Worm (Caenorhabditis elegans) whole organism, L4 larva: ENCODE results near the gene C08B6.18.

ENCODE experiments used
- ZK546.5 ChIP-seq, 2 experiments: sonication (generic microtip); optimal IDR thresholded peaks; 2 replicates each; lab custom pipeline; 2017; ENCODE audit warnings: missing biosample characterization in 2 of 2, missing genetic modification characterization in 2 of 2
- aha-1 ChIP-seq: fragments of 150-350 bp; peaks from one replicate; lab custom pipeline; 2014; ENCODE audit warnings: missing biosample characterization, missing genetic modification characterization
- aly-2 ChIP-seq: sonication (generic microtip); optimal IDR thresholded peaks from 2 replicates; lab custom pipeline; 2018; ENCODE audit warnings: missing biosample characterization, missing genetic modification characterization
- ama-1 ChIP-seq: fragments of 150-350 bp; optimal IDR thresholded peaks from 2 replicates; lab custom pipeline; 2014; ENCODE audit warnings: inconsistent platforms, mixed read lengths
- arid-1 ChIP-seq: fragments of 200-800 bp; sonication (Bioruptor generic); conservative IDR thresholded peaks from 2 replicates; pipeline ENCODE4 v1.3.6; 2022; ENCODE audit warnings: missing genetic modification reagents, missing genetic modification characterization, missing compliant biosample characterization
- daf-16 ChIP-seq, 3 experiments: sonication (generic microtip); optimal IDR thresholded peaks; 2 replicates each; lab custom pipeline; 2016 to 2017; ENCODE audit warnings: missing genetic modification characterization in 3 of 3, missing genetic modification reagents in 3 of 3, mild to moderate bottlenecking in 2 of 3, missing compliant biosample characterization in 2 of 3, missing biosample characterization in 1 of 3, moderate library complexity in 1 of 3
- dmd-6 ChIP-seq: fragments of 200-800 bp; sonication (Bioruptor generic); IDR thresholded peaks from 2 replicates; pipeline ENCODE4 v1.3.6; 2022; ENCODE audit warnings: missing genetic modification reagents, missing genetic modification characterization, missing compliant biosample characterization
- dmd-8 ChIP-seq: fragments of 200-800 bp; sonication (Bioruptor generic); IDR thresholded peaks from 2 replicates; pipeline ENCODE4 v1.3.6; 2022; ENCODE audit warnings: missing genetic modification characterization, missing compliant biosample characterization
- dmd-9 ChIP-seq: fragments of 200-800 bp; sonication (Bioruptor generic); IDR thresholded peaks from 2 replicates; pipeline ENCODE4 v1.3.6; 2022; ENCODE audit warnings: missing genetic modification reagents, missing genetic modification characterization, missing compliant biosample characterization
- dve-1 ChIP-seq: sonication (generic microtip); optimal IDR thresholded peaks from 2 replicates; lab custom pipeline; 2017; ENCODE audit warnings: antibody characterized with exemption, mild to moderate bottlenecking, missing genetic modification characterization, missing compliant biosample characterization; ENCODE audit not compliant: insufficient read depth
- egl-27 ChIP-seq: sonication (generic microtip); optimal IDR thresholded peaks from 3 replicates; lab custom pipeline; 2017; ENCODE audit warnings: missing biosample characterization, missing genetic modification reagents, missing genetic modification characterization
- fos-1 ChIP-seq: fragments of 150-350 bp; optimal IDR thresholded peaks from 2 replicates; lab custom pipeline; 2014; ENCODE audit warnings: missing biosample characterization, missing genetic modification characterization
- hif-1 ChIP-seq, 2 experiments: sonication (generic microtip); optimal IDR thresholded peaks; 2 replicates each; lab custom pipeline; 2016 to 2017; ENCODE audit warnings: missing compliant biosample characterization in 2 of 2, missing genetic modification characterization in 2 of 2, missing genetic modification reagents in 2 of 2, missing genotype in 2 of 2, mild to moderate bottlenecking in 1 of 2
- hlh-11 ChIP-seq: fragments of 200-800 bp; sonication (Bioruptor generic); optimal IDR thresholded peaks from 2 replicates; lab custom pipeline; 2018; ENCODE audit warnings: mild to moderate bottlenecking, missing genetic modification characterization, missing compliant biosample characterization
- hmg-1.1 ChIP-seq: fragments of 200-800 bp; sonication (Bioruptor generic); IDR thresholded peaks from 2 replicates; pipeline ENCODE4 v1.3.6; 2022; ENCODE audit warnings: missing genetic modification reagents, missing genetic modification characterization, missing compliant biosample characterization
- lin-38 ChIP-seq: fragments of 200-800 bp; sonication (Bioruptor generic); IDR thresholded peaks from 2 replicates; pipeline ENCODE4 v1.3.6; 2022; ENCODE audit warnings: missing genetic modification reagents, missing genetic modification characterization, missing compliant biosample characterization
- lin-39 ChIP-seq: fragments of 150-350 bp; optimal IDR thresholded peaks from 2 replicates; lab custom pipeline; 2014; ENCODE audit warnings: missing biosample characterization, missing genetic modification reagents, missing genetic modification characterization
- lir-3 ChIP-seq: sonication (generic microtip); optimal IDR thresholded peaks from 2 replicates; lab custom pipeline; 2016; ENCODE audit warnings: mild to moderate bottlenecking, missing genetic modification characterization, missing compliant biosample characterization
- mep-1 ChIP-seq: fragments of 150-350 bp; sonication (generic microtip); optimal IDR thresholded peaks from 3 replicates; lab custom pipeline; 2014; ENCODE audit warnings: missing biosample characterization, missing genetic modification characterization
- nhr-11 ChIP-seq: fragments of 150-350 bp; optimal IDR thresholded peaks from 2 replicates; lab custom pipeline; 2014; ENCODE audit warnings: missing biosample characterization, missing genetic modification characterization
- nhr-48 ChIP-seq: sonication (generic microtip); optimal IDR thresholded peaks from 2 replicates; lab custom pipeline; 2016; ENCODE audit warnings: mild to moderate bottlenecking, missing genetic modification characterization, missing compliant biosample characterization
- set-16 ChIP-seq: fragments of 200-800 bp; sonication (Bioruptor generic); IDR thresholded peaks from 2 replicates; pipeline ENCODE4 v1.3.6; 2022; ENCODE audit warnings: missing genetic modification reagents, missing genetic modification characterization, missing compliant biosample characterization
- snpc-1.2 ChIP-seq: fragments of 200-800 bp; sonication (Bioruptor generic); IDR thresholded peaks from 2 replicates; pipeline ENCODE4 v1.3.6; 2022; ENCODE audit warnings: missing genetic modification reagents, missing genetic modification characterization, missing compliant biosample characterization
- unc-62 ChIP-seq, 3 experiments: fragments of 150-350 bp in 1 of 3; sonication (generic microtip); optimal IDR thresholded peaks in 2 of 3; peaks in 1 of 3; 1 replicate in 1 of 3; 2 replicates in 2 of 3; lab custom pipeline; 2014 to 2017; ENCODE audit warnings: missing biosample characterization in 3 of 3, missing genetic modification characterization in 3 of 3, missing genetic modification reagents in 3 of 3, missing genotype in 1 of 3
- vab-7 ChIP-seq: fragments of 200-800 bp; sonication (Bioruptor generic); IDR thresholded peaks from 2 replicates; pipeline ENCODE4 v1.3.6; 2022; ENCODE audit warnings: missing genetic modification reagents, missing genetic modification characterization, missing compliant biosample characterization
- zag-1 ChIP-seq: fragments of 150-350 bp; optimal IDR thresholded peaks from 2 replicates; lab custom pipeline; 2014; ENCODE audit warnings: missing biosample characterization, missing genetic modification characterization

Gene C08B6.18

DNA sequence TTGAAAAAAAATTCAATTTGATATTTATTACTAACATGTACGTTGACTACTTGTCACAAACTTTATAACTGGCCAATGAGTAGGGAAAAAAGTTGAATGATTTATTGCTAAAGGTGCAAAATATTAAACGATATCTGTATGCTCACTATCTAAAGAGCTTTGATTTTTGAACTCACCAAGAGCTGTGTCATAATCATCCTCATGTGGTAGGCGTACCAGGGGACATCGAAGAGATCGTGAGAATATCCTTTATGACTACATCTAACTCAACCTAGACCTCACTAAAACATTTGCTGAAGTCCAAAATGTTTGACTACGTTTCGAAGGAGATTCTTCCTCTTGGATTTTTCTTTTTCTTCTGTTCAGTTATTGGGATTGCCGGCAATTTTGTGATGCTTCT lies 18.4 kb upstream of the C08B6.18 start, which contains the start of gene srsx-28:
Gene srsx-28, plus strand, starts transcription at position 301 of the 400 bp plus-strand sequence.
- TF ChIP-seq unc-62 (GFP tag; optimal IDR thresholded peaks at IDR 0.05 in 1 of 2; lab: Kevin White, UChicago) = peak in 1 of 2 experiments; percentile 57
- no peak for TF ChIP-seq unc-62 (tag; optimal IDR thresholded peaks at IDR 0.05; lab: Kevin White, UChicago)
- no peak for TF ChIP-seq fos-1 (tag; lab: Kevin White, UChicago)
- no peak for TF ChIP-seq lin-39 (tag; lab: Kevin White, UChicago)
- TF ChIP-seq zag-1 (tag; lab: Kevin White, UChicago) = no peak

DNA sequence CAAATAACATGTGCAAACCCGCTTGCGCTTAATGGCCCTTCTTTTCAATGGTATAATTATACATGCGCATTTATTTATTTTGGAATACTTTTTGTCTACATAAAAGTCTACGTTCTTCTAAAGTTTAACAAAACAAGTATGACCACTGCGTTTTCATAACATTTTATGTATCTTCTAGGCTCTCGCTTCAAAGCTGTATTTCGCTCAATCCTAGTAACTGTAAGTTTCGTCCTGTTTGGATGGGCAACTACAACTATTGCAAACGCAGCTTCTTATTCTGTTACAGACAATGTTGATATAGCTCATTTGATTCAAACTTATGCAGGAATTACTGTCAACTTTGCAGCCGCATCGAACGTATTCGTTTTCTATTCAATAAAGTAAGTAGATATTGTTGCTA lies 15.8 kb upstream of the C08B6.18 start, which contains the start of gene srsx-27:
Gene srsx-27, plus strand, starts transcription at position 301 of the 400 bp plus-strand sequence.
- TF ChIP-seq lir-3 (tag; lab: Kevin White, UChicago) = no peak

DNA sequence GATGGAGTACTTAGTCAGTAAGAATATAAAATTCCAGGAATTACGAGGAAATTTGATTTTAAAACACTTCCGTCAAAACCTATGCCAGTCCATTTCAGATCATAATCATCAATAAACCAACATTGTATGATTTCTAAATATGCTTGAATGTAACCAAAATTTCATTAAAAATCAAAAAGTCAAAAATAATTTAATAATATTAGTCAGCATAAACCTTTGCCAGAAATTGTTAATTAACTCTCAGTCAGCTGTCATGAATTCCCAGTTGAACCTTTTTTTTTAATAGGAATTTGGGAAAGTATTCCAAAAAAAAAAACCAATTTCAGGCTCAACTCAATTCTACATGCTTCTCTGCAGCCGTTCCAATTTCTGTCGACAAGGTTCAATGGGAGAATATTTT lies 14.4 kb upstream of the C08B6.18 start, which contains the start of gene srsx-26:
Gene srsx-26, plus strand, starts transcription at position 301 of the 400 bp plus-strand sequence.
- no peak for TF ChIP-seq hmg-1.1 (GFP tag; lab: Robert Waterston, UW)
- TF ChIP-seq ZK546.5 (tag; optimal IDR thresholded peaks at IDR 0.05; lab: Kevin White, UChicago) = no peak

DNA sequence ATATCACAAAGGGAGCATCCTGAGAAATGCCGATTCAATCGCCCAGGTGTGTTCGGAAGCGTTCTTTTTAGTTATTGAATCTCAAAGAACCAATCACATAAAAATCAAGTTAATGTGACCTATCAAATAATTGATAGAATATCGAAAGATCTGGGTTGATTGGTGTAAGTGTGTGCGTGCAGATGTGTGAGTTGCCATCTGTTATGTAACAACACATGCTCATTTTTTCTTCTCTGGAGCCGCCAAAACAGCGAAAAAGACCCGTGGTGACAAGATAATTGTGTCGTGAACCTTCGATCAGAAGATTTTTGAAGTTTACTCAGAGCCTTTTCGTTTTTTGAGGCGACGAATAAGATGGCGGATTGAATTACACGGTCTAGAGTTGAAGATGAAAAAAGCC lies 12.9 kb upstream of the C08B6.18 start:
- TF ChIP-seq hif-1 (tag; optimal IDR thresholded peaks at IDR 0.05; lab: Kevin White, UChicago) (peak in 1 of 2 experiments; percentile 78), ama-1 (no peak), lin-39 (tag; lab: Kevin White, UChicago) (no peak), dmd-8 (no peak), mep-1 (tag; lab: Kevin White, UChicago) (no peak), nhr-48 (tag; lab: Kevin White, UChicago) (no peak), unc-62 (GFP tag; optimal IDR thresholded peaks at IDR 0.05 in 1 of 2; lab: Kevin White, UChicago) (peak in 1 of 2 experiments; percentile 19), unc-62 (tag; optimal IDR thresholded peaks at IDR 0.05; lab: Kevin White, UChicago) (no peak), daf-16 (GFP tag; optimal IDR thresholded peaks at IDR 0.05; lab: Kevin White, UChicago) (peak in 1 of 2 experiments; percentile 20), daf-16 (tag; optimal IDR thresholded peaks at IDR 0.05; lab: Kevin White, UChicago) (no peak), aha-1 (peak; percentile 82), aly-2 (no peak), nhr-11 (tag; lab: Kevin White, UChicago) (peak; percentile 35), dve-1 (tag; lab: Kevin White, UChicago) (no peak), hlh-11 (tag; lab: Kevin White, UChicago) (no peak)

DNA sequence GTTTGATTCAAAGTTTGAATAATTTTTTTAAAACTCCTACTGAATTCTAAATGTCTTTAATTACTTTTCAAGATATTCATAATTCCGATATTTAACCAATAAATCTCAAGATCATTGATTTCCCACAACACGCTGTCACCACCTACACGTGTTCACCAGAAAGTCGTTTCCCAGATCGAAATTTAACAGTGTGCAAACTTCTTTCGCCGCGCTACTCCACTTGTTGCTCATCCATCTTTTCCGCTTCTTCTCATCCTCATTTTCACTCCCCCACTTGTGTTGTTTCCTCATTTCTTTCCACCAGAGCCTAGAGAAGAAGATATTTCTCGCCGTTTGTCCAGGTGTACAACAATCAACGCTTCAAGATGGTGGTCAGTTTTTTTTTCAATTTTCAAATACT lies 11.7 kb upstream of the C08B6.18 start, which contains the start of gene C51E3.9:
Gene C51E3.9, plus strand, starts transcription at position 301 of the 400 bp plus-strand sequence.
- TF ChIP-seq dmd-8 (no peak), dmd-9 (GFP tag; lab: Robert Waterston, UW) (no peak), dmd-6 (no peak), vab-7 (GFP tag; lab: Robert Waterston, UW) (no peak), hlh-11 (tag; lab: Kevin White, UChicago) (peak; percentile 5), egl-27 (tag; lab: Kevin White, UChicago) (no peak), aha-1 (peak; percentile 11), arid-1 (GFP tag; lab: Robert Waterston, UW) (no peak)

DNA sequence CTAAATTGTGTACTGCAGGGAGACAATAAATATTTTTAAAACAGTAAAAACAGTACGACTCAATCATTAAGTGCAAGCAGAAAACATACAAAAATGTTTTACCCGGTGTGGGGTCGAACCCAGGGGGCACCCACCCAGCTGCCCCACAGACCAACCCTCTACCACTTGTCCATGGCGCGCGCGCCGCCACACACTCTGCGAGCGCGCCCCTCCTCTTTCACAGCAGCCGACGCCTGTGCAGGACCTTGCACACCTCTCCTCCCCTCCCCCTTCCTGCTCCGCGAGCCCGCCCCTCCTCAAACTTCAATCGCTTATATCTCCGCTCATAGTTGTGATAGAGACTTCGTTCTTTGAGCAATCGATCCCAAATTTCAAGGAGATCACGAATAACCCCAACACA lies 4.7 kb upstream of the C08B6.18 start:
- TF ChIP-seq snpc-1.2 (GFP tag; lab: Robert Waterston, UW) (peak; percentile 63; the same call in 1 of the 2 replicates), lin-38 (GFP tag; lab: Robert Waterston, UW) (peak; percentile 60), set-16 (peak; percentile 63)

DNA sequence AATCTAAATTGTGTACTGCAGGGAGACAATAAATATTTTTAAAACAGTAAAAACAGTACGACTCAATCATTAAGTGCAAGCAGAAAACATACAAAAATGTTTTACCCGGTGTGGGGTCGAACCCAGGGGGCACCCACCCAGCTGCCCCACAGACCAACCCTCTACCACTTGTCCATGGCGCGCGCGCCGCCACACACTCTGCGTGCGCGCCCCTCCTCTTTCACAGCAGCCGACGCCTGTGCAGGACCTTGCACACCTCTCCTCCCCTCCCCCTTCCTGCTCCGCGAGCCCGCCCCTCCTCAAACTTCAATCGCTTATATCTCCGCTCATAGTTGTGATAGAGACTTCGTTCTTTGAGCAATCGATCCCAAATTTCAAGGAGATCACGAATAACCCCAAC lies 2.7 kb upstream of the C08B6.18 start:
- TF ChIP-seq set-16 = peak; percentile 47; the same call in 1 of the 2 replicates
